In the genomic region with DNA sequence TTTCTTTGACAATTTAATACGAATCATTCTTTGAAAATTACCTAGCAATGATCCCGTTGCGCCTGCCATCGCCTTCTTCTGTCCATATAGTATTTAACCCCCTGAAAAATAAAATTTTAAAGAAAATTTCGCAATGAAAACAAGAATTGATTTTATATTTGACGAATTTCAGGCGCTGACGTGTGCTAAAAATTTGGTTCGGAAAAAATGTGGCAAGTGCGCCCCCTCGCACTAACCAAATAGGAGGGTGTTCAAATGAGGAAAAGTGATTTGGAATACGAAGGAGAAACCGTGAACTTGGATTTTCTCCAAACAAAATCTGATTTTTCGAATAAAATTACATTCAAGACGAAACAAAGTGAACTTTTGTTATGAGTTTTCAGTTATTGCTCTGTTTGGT, we compare ENCODE assay signal across 5 worm cellular contexts.
TF ChIP-seq lines count a peak whose summit lies in the region.

A gene (minus strand): TSS at position 101 of the 400 bp plus-strand sequence.

TF ChIP-seq in whole organism, L1 larva, 84 proteins besides CTCF, POLR2A, EP300 and RAD21 (continued from another document and continues in another):
- no peak for TF ChIP-seq sup-37 (GFP tag; optimal IDR thresholded peaks at IDR 0.05; lab: Kevin White, UChicago)
- TF ChIP-seq lin-13 (GFP tag; optimal IDR thresholded peaks at IDR 0.05; lab: Kevin White, UChicago) = peak; percentile 27
- peak; percentile 65 to 86 (median 79) for TF ChIP-seq dpl-1 (GFP tag; optimal IDR thresholded peaks at IDR 0.05; lab: Kevin White, UChicago)
- TF ChIP-seq pax-3 (tag; optimal IDR thresholded peaks at IDR 0.05; lab: Kevin White, UChicago) = no peak
- no peak for TF ChIP-seq egl-13 (tag; optimal IDR thresholded peaks at IDR 0.05; lab: Kevin White, UChicago)
- no peak for TF ChIP-seq grh-1 (GFP tag; IDR thresholded peaks at IDR 0.05; lab: Robert Waterston, UW)
- TF ChIP-seq pqm-1 (tag; optimal IDR thresholded peaks at IDR 0.05; lab: Kevin White, UChicago) = no peak
- peak; percentile 29 for TF ChIP-seq nhr-71 (tag; optimal IDR thresholded peaks at IDR 0.05; lab: Kevin White, UChicago)
- peak; percentile 23 for TF ChIP-seq ama-1 (optimal IDR thresholded peaks at IDR 0.05; lab: Kevin White, UChicago)
- no peak for TF ChIP-seq mef-2 (tag; optimal IDR thresholded peaks at IDR 0.05; lab: Kevin White, UChicago)
- no peak for TF ChIP-seq lin-14 (GFP tag; optimal IDR thresholded peaks at IDR 0.05; lab: Kevin White, UChicago)
- no peak for TF ChIP-seq egl-27 (tag; optimal IDR thresholded peaks at IDR 0.05; lab: Kevin White, UChicago)
- TF ChIP-seq nhr-84 (tag; optimal IDR thresholded peaks at IDR 0.05; lab: Kevin White, UChicago) = no peak
- no peak for TF ChIP-seq ets-5 (GFP tag; IDR thresholded peaks at IDR 0.05; lab: Robert Waterston, UW)
- no peak for TF ChIP-seq aly-2 (tag; optimal IDR thresholded peaks at IDR 0.05; lab: Kevin White, UChicago)
- TF ChIP-seq jun-1 (tag; optimal IDR thresholded peaks at IDR 0.05; lab: Kevin White, UChicago) = no peak
- TF ChIP-seq lin-35 (GFP tag; optimal IDR thresholded peaks at IDR 0.05; lab: Kevin White, UChicago) = peak; percentile 67 to 94
- TF ChIP-seq unc-62 (GFP tag; optimal IDR thresholded peaks at IDR 0.05; lab: Kevin White, UChicago) = no peak
- no peak for TF ChIP-seq tbx-2 (tag; optimal IDR thresholded peaks at IDR 0.05; lab: Kevin White, UChicago)
- TF ChIP-seq blmp-1 (tag; optimal IDR thresholded peaks at IDR 0.05; lab: Kevin White, UChicago) = peak; percentile 34
- TF ChIP-seq lir-3 (tag; optimal IDR thresholded peaks at IDR 0.05; lab: Kevin White, UChicago; ENCODE audit: poor library complexity) = no peak
- no peak for TF ChIP-seq nhr-28 (tag; optimal IDR thresholded peaks at IDR 0.05; lab: Kevin White, UChicago)
- TF ChIP-seq skn-1 (tag; optimal IDR thresholded peaks at IDR 0.05; lab: Kevin White, UChicago) = peak; percentile 30
- no peak for TF ChIP-seq unc-130 (tag; optimal IDR thresholded peaks at IDR 0.05; lab: Kevin White, UChicago)
- no peak for TF ChIP-seq mdl-1 (tag; optimal IDR thresholded peaks at IDR 0.05; lab: Kevin White, UChicago)
- no peak for TF ChIP-seq nhr-237 (tag; optimal IDR thresholded peaks at IDR 0.05; lab: Kevin White, UChicago)
- peak; percentile 35 for TF ChIP-seq nhr-85 (tag; lab: Kevin White, UChicago)

TF ChIP-seq in whole organism, L2 larva, 48 proteins besides CTCF, POLR2A, EP300 and RAD21 (continued from another document and continues in another):
- TF ChIP-seq sma-9 (GFP tag; optimal IDR thresholded peaks at IDR 0.05; lab: Kevin White, UChicago) = no peak
- TF ChIP-seq sma-9 (tag; optimal IDR thresholded peaks at IDR 0.05; lab: Kevin White, UChicago) = no peak
- TF ChIP-seq dmd-4 (tag; optimal IDR thresholded peaks at IDR 0.05; lab: Kevin White, UChicago) = no peak
- TF ChIP-seq R02D3.7 (tag; optimal IDR thresholded peaks at IDR 0.05; lab: Kevin White, UChicago) = no peak
- TF ChIP-seq unc-39 (tag; optimal IDR thresholded peaks at IDR 0.05; lab: Kevin White, UChicago) = no peak
- TF ChIP-seq ceh-82 (tag; optimal IDR thresholded peaks at IDR 0.05; lab: Kevin White, UChicago) = no peak
- no peak for TF ChIP-seq F13H6.1 (tag; optimal IDR thresholded peaks at IDR 0.05; lab: Kevin White, UChicago)
- no peak for TF ChIP-seq nhr-21 (tag; optimal IDR thresholded peaks at IDR 0.05; lab: Kevin White, UChicago)
- TF ChIP-seq zag-1 (tag; optimal IDR thresholded peaks at IDR 0.05; lab: Kevin White, UChicago) = no peak
- no peak for TF ChIP-seq ztf-1 (GFP tag; conservative IDR thresholded peaks at IDR 0.05; lab: Robert Waterston, UW)
- no peak for TF ChIP-seq blmp-1 (tag; optimal IDR thresholded peaks at IDR 0.05; lab: Kevin White, UChicago; ENCODE audit: insufficient read depth)
- no peak for TF ChIP-seq ceh-16 (tag; optimal IDR thresholded peaks at IDR 0.05; lab: Kevin White, UChicago)
- TF ChIP-seq mdl-1 (tag; optimal IDR thresholded peaks at IDR 0.05; lab: Kevin White, UChicago) = no peak
- no peak for TF ChIP-seq ztf-11 (tag; optimal IDR thresholded peaks at IDR 0.05; lab: Kevin White, UChicago)
- TF ChIP-seq snpc-4 (tag; optimal IDR thresholded peaks at IDR 0.05; lab: Kevin White, UChicago) = no peak
- TF ChIP-seq gmeb-1 (tag; optimal IDR thresholded peaks at IDR 0.05; lab: Kevin White, UChicago) = peak; percentile 84
- TF ChIP-seq peb-1 (tag; optimal IDR thresholded peaks at IDR 0.05; lab: Kevin White, UChicago) = no peak
- no peak for TF ChIP-seq sem-4 (tag; optimal IDR thresholded peaks at IDR 0.05; lab: Kevin White, UChicago)
- peak; percentile 23 for TF ChIP-seq nhr-129 (tag; optimal IDR thresholded peaks at IDR 0.05; lab: Kevin White, UChicago)
- TF ChIP-seq nhr-11 (tag; optimal IDR thresholded peaks at IDR 0.05; lab: Kevin White, UChicago) = no peak
- peak in 1 of 2 experiments; percentile 58 for TF ChIP-seq lsy-2 (tag; optimal IDR thresholded peaks at IDR 0.05; lab: Kevin White, UChicago)
- TF ChIP-seq elt-3 (tag; optimal IDR thresholded peaks at IDR 0.05; lab: Kevin White, UChicago) = no peak
- peak; percentile 13 for TF ChIP-seq sma-3 (GFP tag; optimal IDR thresholded peaks at IDR 0.05; lab: Kevin White, UChicago)
- TF ChIP-seq lin-39 (tag; optimal IDR thresholded peaks at IDR 0.05; lab: Kevin White, UChicago) = no peak
- no peak for TF ChIP-seq nhr-23 (tag; optimal IDR thresholded peaks at IDR 0.05; lab: Kevin White, UChicago)
- no peak for TF ChIP-seq ZK546.5 (tag; optimal IDR thresholded peaks at IDR 0.05; lab: Kevin White, UChicago)
- TF ChIP-seq mab-5 (tag; optimal IDR thresholded peaks at IDR 0.05; lab: Kevin White, UChicago) = no peak
- TF ChIP-seq Y55F3AM.14 (GFP tag; optimal IDR thresholded peaks at IDR 0.05; lab: Kevin White, UChicago) = no peak

TF ChIP-seq in whole organism, L3 larva, 47 proteins besides CTCF, POLR2A, EP300 and RAD21 (continued from another document):
- no peak for TF ChIP-seq fos-1 (tag; optimal IDR thresholded peaks at IDR 0.05; lab: Kevin White, UChicago)
- TF ChIP-seq pha-4 (tag; optimal IDR thresholded peaks at IDR 0.05; lab: Kevin White, UChicago) = peak; percentile 52
- TF ChIP-seq mdl-1 (tag; optimal IDR thresholded peaks at IDR 0.05; lab: Kevin White, UChicago) = no peak
- TF ChIP-seq unc-62 (GFP tag; optimal IDR thresholded peaks at IDR 0.05; lab: Kevin White, UChicago) = no peak
- TF ChIP-seq lsy-12 (tag; optimal IDR thresholded peaks at IDR 0.05; lab: Kevin White, UChicago) = no peak
- TF ChIP-seq mml-1 (tag; optimal IDR thresholded peaks at IDR 0.05; lab: Kevin White, UChicago) = no peak
- no peak for TF ChIP-seq nhr-11 (tag; optimal IDR thresholded peaks at IDR 0.05; lab: Kevin White, UChicago)
- TF ChIP-seq nhr-67 (tag; optimal IDR thresholded peaks at IDR 0.05; lab: Kevin White, UChicago) = no peak
- TF ChIP-seq nhr-12 (tag; optimal IDR thresholded peaks at IDR 0.05; lab: Kevin White, UChicago) = no peak
- peak; percentile 1 for TF ChIP-seq ceh-28 (tag; optimal IDR thresholded peaks at IDR 0.05; lab: Kevin White, UChicago)
- peak; percentile 51 for TF ChIP-seq lin-15B (tag; optimal IDR thresholded peaks at IDR 0.05; lab: Kevin White, UChicago)
- no peak for TF ChIP-seq nhr-28 (tag; optimal IDR thresholded peaks at IDR 0.05; lab: Kevin White, UChicago)
- TF ChIP-seq egl-5 (tag; optimal IDR thresholded peaks at IDR 0.05; lab: Kevin White, UChicago) = no peak
- no peak for TF ChIP-seq ceh-16 (tag; optimal IDR thresholded peaks at IDR 0.05; lab: Kevin White, UChicago)

TF ChIP-seq in whole organism, L4 larva, 104 proteins besides CTCF, POLR2A, EP300 and RAD21 (continued from another document):
- TF ChIP-seq lsy-2 (tag; optimal IDR thresholded peaks at IDR 0.05; lab: Kevin White, UChicago) (peak in 1 of 2 experiments; percentile 45), dmd-6 (GFP tag; IDR thresholded peaks at IDR 0.05; lab: Robert Waterston, UW) (no peak), ceh-32 (tag; optimal IDR thresholded peaks at IDR 0.05; lab: Kevin White, UChicago; ENCODE audit: poor library complexity) (no peak), mes-2 (tag; optimal IDR thresholded peaks at IDR 0.05; lab: Kevin White, UChicago; ENCODE audit: poor library complexity, severe bottlenecking) (peak; percentile 59), pqm-1 (tag; optimal IDR thresholded peaks at IDR 0.05; lab: Kevin White, UChicago) (peak; percentile 20), Y5F2A.4 (GFP tag; optimal IDR thresholded peaks at IDR 0.05; lab: Kevin White, UChicago) (no peak), zip-11 (GFP tag; IDR thresholded peaks at IDR 0.05; lab: Robert Waterston, UW) (no peak), jun-1 (tag; optimal IDR thresholded peaks at IDR 0.05; lab: Kevin White, UChicago) (no peak), hlh-30 (tag; optimal IDR thresholded peaks at IDR 0.05; lab: Kevin White, UChicago; ENCODE audit: insufficient read depth) (no peak), dpl-1 (GFP tag; optimal IDR thresholded peaks at IDR 0.05; lab: Kevin White, UChicago) (peak; percentile 70), unc-130 (GFP tag; optimal IDR thresholded peaks at IDR 0.05; lab: Kevin White, UChicago) (no peak), hlh-11 (tag; optimal IDR thresholded peaks at IDR 0.05; lab: Kevin White, UChicago) (no peak), hif-1 (tag; optimal IDR thresholded peaks at IDR 0.05; lab: Kevin White, UChicago) (no peak), F26F4.8 (GFP tag; conservative IDR thresholded peaks at IDR 0.05; lab: Robert Waterston, UW) (no peak), dve-1 (tag; optimal IDR thresholded peaks at IDR 0.05; lab: Kevin White, UChicago; ENCODE audit: insufficient read depth) (peak; percentile 43), nhr-111 (GFP tag; optimal IDR thresholded peaks at IDR 0.05; lab: Kevin White, UChicago) (no peak), T26A8.4 (GFP tag; IDR thresholded peaks at IDR 0.05; lab: Robert Waterston, UW) (peak; percentile 35; the same call in 1 of the 2 replicates), R02D3.7 (tag; optimal IDR thresholded peaks at IDR 0.05; lab: Kevin White, UChicago) (no peak), nhr-6 (tag; optimal IDR thresholded peaks at IDR 0.05; lab: Kevin White, UChicago) (peak; percentile 53), nhr-25 (tag; optimal IDR thresholded peaks at IDR 0.05; lab: Kevin White, UChicago; ENCODE audit: borderline replicate concordance, insufficient read depth) (no peak), F49E8.2 (tag; optimal IDR thresholded peaks at IDR 0.05; lab: Kevin White, UChicago; ENCODE audit: borderline replicate concordance) (no peak), lin-39 (tag; optimal IDR thresholded peaks at IDR 0.05; lab: Kevin White, UChicago) (no peak), aly-2 (tag; optimal IDR thresholded peaks at IDR 0.05; lab: Kevin White, UChicago) (no peak), aha-1 (tag; lab: Kevin White, UChicago) (peak; percentile 23), dmd-9 (GFP tag; IDR thresholded peaks at IDR 0.05; lab: Robert Waterston, UW) (no peak), lin-38 (GFP tag; IDR thresholded peaks at IDR 0.05; lab: Robert Waterston, UW) (peak; percentile 81), daf-16 (GFP tag; optimal IDR thresholded peaks at IDR 0.05; lab: Kevin White, UChicago) (no peak), daf-16 (tag; optimal IDR thresholded peaks at IDR 0.05; lab: Kevin White, UChicago) (peak; percentile 33)

TF ChIP-seq in whole organism, young adult, 124 proteins besides CTCF, POLR2A, EP300 and RAD21 (continued from another document):
- no peak for TF ChIP-seq ceh-100 (GFP tag; IDR thresholded peaks at IDR 0.05; lab: Robert Waterston, UW)
- no peak for TF ChIP-seq F39B2.1 (GFP tag; IDR thresholded peaks at IDR 0.05; lab: Robert Waterston, UW)
- TF ChIP-seq F57C9.4 (tag; optimal IDR thresholded peaks at IDR 0.05; lab: Kevin White, UChicago) = no peak
- TF ChIP-seq Y53F4B.3 (GFP tag; IDR thresholded peaks at IDR 0.05; lab: Robert Waterston, UW) = no peak
- TF ChIP-seq bed-2 (GFP tag; IDR thresholded peaks at IDR 0.05; lab: Robert Waterston, UW) = no peak
- TF ChIP-seq snpc-3.4 (tag; optimal IDR thresholded peaks at IDR 0.05; lab: Kevin White, UChicago) = no peak
- TF ChIP-seq ets-4 (GFP tag; optimal IDR thresholded peaks at IDR 0.05; lab: Kevin White, UChicago) = no peak
- peak; percentile 30 for TF ChIP-seq ZK185.1 (tag; optimal IDR thresholded peaks at IDR 0.05; lab: Kevin White, UChicago; ENCODE audit: poor library complexity, severe bottlenecking)
- TF ChIP-seq tbp1 (GFP tag; optimal IDR thresholded peaks at IDR 0.05; lab: Kevin White, UChicago) = no peak
- TF ChIP-seq F52B5.7 (tag; optimal IDR thresholded peaks at IDR 0.05; lab: Kevin White, UChicago) = no peak
- TF ChIP-seq tlf-1 (GFP tag; optimal IDR thresholded peaks at IDR 0.05; lab: Kevin White, UChicago) = no peak
- peak; percentile 35 for TF ChIP-seq lin-54 (GFP tag; optimal IDR thresholded peaks at IDR 0.05; lab: Kevin White, UChicago)
TF ChIP-seq in whole organism, young adult: peak in this region for 10.
